Worm (Caenorhabditis elegans) whole organism, midembryonic: ENCODE results near the gene H12I13.6.
A peak's percentile ranks its signal among the peaks of the same experiment; 100 is the strongest.

Experiments
- T22C8.4 ChIP-seq: fragments of 200-800 bp; sonication (Bioruptor generic); IDR thresholded peaks from 2 replicates; pipeline ENCODE4 v1.3.6; 2022; ENCODE audit warnings: missing genetic modification characterization, missing compliant biosample characterization
- cog-1 ChIP-seq: sonication (generic microtip); optimal IDR thresholded peaks from 2 replicates; lab custom pipeline; 2016; ENCODE audit warnings: missing genetic modification characterization, missing compliant biosample characterization
- flt-1 ChIP-seq: fragments of 200-800 bp; sonication (Bioruptor generic); IDR thresholded peaks from 2 replicates; pipeline ENCODE4 v1.3.6; 2022; ENCODE audit warnings: missing genetic modification characterization, missing compliant biosample characterization
- klf-2 ChIP-seq: fragments of 200-800 bp; sonication (Bioruptor generic); conservative IDR thresholded peaks from 2 replicates; pipeline ENCODE4 v1.3.6; 2022; ENCODE audit warnings: missing genetic modification reagents, missing genetic modification characterization, missing compliant biosample characterization
- med-1 ChIP-seq: sonication (generic microtip); optimal IDR thresholded peaks from 2 replicates; lab custom pipeline; 2017; ENCODE audit warnings: missing genetic modification characterization, mild to moderate bottlenecking, missing compliant biosample characterization, antibody characterized with exemption, missing genetic modification reagents; ENCODE audit not compliant: insufficient read depth
- ref-1 ChIP-seq: fragments of 200-800 bp; sonication (Bioruptor generic); conservative IDR thresholded peaks from 2 replicates; pipeline ENCODE4 v1.3.6; 2022; ENCODE audit warnings: missing genetic modification reagents, missing genetic modification characterization, missing compliant biosample characterization
- tab-1 ChIP-seq: fragments of 200-800 bp; sonication (Bioruptor generic); IDR thresholded peaks from 2 replicates; pipeline ENCODE4 v1.3.6; 2022; ENCODE audit warnings: missing genetic modification characterization, missing compliant biosample characterization
- ztf-23 ChIP-seq: fragments of 200-800 bp; sonication (Bioruptor generic); IDR thresholded peaks from 2 replicates; pipeline ENCODE4 v1.3.6; 2022; ENCODE audit warnings: missing genetic modification reagents, missing genetic modification characterization, missing compliant biosample characterization
- ztf-29 ChIP-seq: fragments of 200-800 bp; sonication (Bioruptor generic); IDR thresholded peaks from 2 replicates; pipeline ENCODE4 v1.3.6; 2022; ENCODE audit warnings: missing genetic modification reagents, missing genetic modification characterization, missing compliant biosample characterization

Gene H12I13.6

ce11 chrII:6077604-6078003, at the start of gene H12I13.6:
Gene H12I13.6, plus strand, starts transcription at chrII:6077904.
- no peak for TF ChIP-seq flt-1 (GFP tag; lab: Robert Waterston, UW)
- TF ChIP-seq ztf-29 (GFP tag; lab: Robert Waterston, UW), result no peak
- TF ChIP-seq cog-1 (tag; lab: Kevin White, UChicago), result no peak
- no peak for TF ChIP-seq med-1
- TF ChIP-seq ztf-23 (GFP tag; lab: Robert Waterston, UW), result no peak
- no peak for TF ChIP-seq klf-2 (GFP tag; lab: Robert Waterston, UW)
- TF ChIP-seq T22C8.4 (GFP tag; lab: Robert Waterston, UW), result no peak
- TF ChIP-seq tab-1 (GFP tag; lab: Robert Waterston, UW), result no peak
- TF ChIP-seq ref-1 (GFP tag; lab: Robert Waterston, UW), result no peak

ce11 chrII:6028594-6029141, 49.0 kb upstream of the H12I13.6 start:
- TF ChIP-seq med-1 (no peak), klf-2 (GFP tag; lab: Robert Waterston, UW) (no peak), T22C8.4 (GFP tag; lab: Robert Waterston, UW) (no peak), cog-1 (tag; lab: Kevin White, UChicago) (no peak), flt-1 (GFP tag; lab: Robert Waterston, UW) (no peak), ztf-29 (GFP tag; lab: Robert Waterston, UW) (no peak), tab-1 (GFP tag; lab: Robert Waterston, UW) (no peak), ref-1 (GFP tag; lab: Robert Waterston, UW) (no peak), ztf-23 (GFP tag; lab: Robert Waterston, UW) (no peak)

ce11 chrII:6031106-6031505, 46.6 kb upstream of the H12I13.6 start, which contains the start of gene frpr-16:
Gene frpr-16, minus strand, starts transcription at chrII:6031206.
- TF ChIP-seq T22C8.4 (GFP tag; lab: Robert Waterston, UW) (no peak), ref-1 (GFP tag; lab: Robert Waterston, UW) (no peak), klf-2 (GFP tag; lab: Robert Waterston, UW) (no peak), ztf-23 (GFP tag; lab: Robert Waterston, UW) (no peak), cog-1 (tag; lab: Kevin White, UChicago) (no peak), ztf-29 (GFP tag; lab: Robert Waterston, UW) (no peak), flt-1 (GFP tag; lab: Robert Waterston, UW) (no peak), tab-1 (GFP tag; lab: Robert Waterston, UW) (no peak), med-1 (no peak)

- TF ChIP-seq tab-1 (GFP tag; lab: Robert Waterston, UW) (no peak), med-1 (no peak), ztf-23 (GFP tag; lab: Robert Waterston, UW) (no peak), klf-2 (GFP tag; lab: Robert Waterston, UW) (no peak), flt-1 (GFP tag; lab: Robert Waterston, UW) (no peak), ref-1 (GFP tag; lab: Robert Waterston, UW) (no peak), T22C8.4 (GFP tag; lab: Robert Waterston, UW) (no peak), ztf-29 (GFP tag; lab: Robert Waterston, UW) (no peak), cog-1 (tag; lab: Kevin White, UChicago) (no peak)
Observed at ce11 chrII:6043166-6043565, 34.5 kb upstream of the H12I13.6 start, which contains the start of gene R12C12.10. Gene R12C12.10, minus strand, starts transcription at chrII:6043266.

ce11 chrII:6045048-6045447, 32.7 kb upstream of the H12I13.6 start, which contains the start of gene R12C12.5:
Gene R12C12.5, minus strand, starts transcription at chrII:6045148.
- TF ChIP-seq cog-1 (tag; lab: Kevin White, UChicago) (no peak), T22C8.4 (GFP tag; lab: Robert Waterston, UW) (no peak), med-1 (no peak), flt-1 (GFP tag; lab: Robert Waterston, UW) (no peak), ztf-23 (GFP tag; lab: Robert Waterston, UW) (no peak), tab-1 (GFP tag; lab: Robert Waterston, UW) (no peak), ztf-29 (GFP tag; lab: Robert Waterston, UW) (no peak), klf-2 (GFP tag; lab: Robert Waterston, UW) (no peak), ref-1 (GFP tag; lab: Robert Waterston, UW) (no peak)

- TF ChIP-seq ztf-29 (GFP tag; lab: Robert Waterston, UW) (no peak), ztf-23 (GFP tag; lab: Robert Waterston, UW) (0 out of 2 replicates have a peak, but pooled peaks have one; percentile 25), ref-1 (GFP tag; lab: Robert Waterston, UW) (no peak), tab-1 (GFP tag; lab: Robert Waterston, UW) (no peak), med-1 (no peak)
Observed at ce11 chrII:6046023-6046631, 31.6 kb upstream of the H12I13.6 start.

ce11 chrII:6047639-6048159, 30.0 kb upstream of the H12I13.6 start, which contains the start of the genes R12C12.6 and ran-5:
Gene R12C12.6, minus strand, starts transcription at chrII:6047867.
Gene ran-5, plus strand, starts transcription at chrII:6048109.
- TF ChIP-seq ztf-29 (GFP tag; lab: Robert Waterston, UW) (no peak), T22C8.4 (GFP tag; lab: Robert Waterston, UW) (no peak), med-1 (no peak), ztf-23 (GFP tag; lab: Robert Waterston, UW) (peak; percentile 64; the same call in 1 of the 2 replicates), flt-1 (GFP tag; lab: Robert Waterston, UW) (0 out of 2 replicates have a peak, but pooled peaks have one; percentile 33), cog-1 (tag; lab: Kevin White, UChicago) (peak; percentile 71)

- TF ChIP-seq ztf-23 (GFP tag; lab: Robert Waterston, UW) (no peak), klf-2 (GFP tag; lab: Robert Waterston, UW) (no peak), cog-1 (tag; lab: Kevin White, UChicago) (no peak), med-1 (no peak), ztf-29 (GFP tag; lab: Robert Waterston, UW) (no peak), ref-1 (GFP tag; lab: Robert Waterston, UW) (no peak), T22C8.4 (GFP tag; lab: Robert Waterston, UW) (no peak), flt-1 (GFP tag; lab: Robert Waterston, UW) (no peak)
Observed at ce11 chrII:6049546-6049945, 28.2 kb upstream of the H12I13.6 start.
